Fruit fly (Drosophila melanogaster): ENCODE measurements around the gene Spn85F.

Spn85F gene

dm6 chr3R:9968827-9969675 lies 27.9 kb upstream of the Spn85F start:
- no peak for TF ChIP-seq noc (tag; optimal IDR thresholded peaks at IDR 0.05)

DNA sequence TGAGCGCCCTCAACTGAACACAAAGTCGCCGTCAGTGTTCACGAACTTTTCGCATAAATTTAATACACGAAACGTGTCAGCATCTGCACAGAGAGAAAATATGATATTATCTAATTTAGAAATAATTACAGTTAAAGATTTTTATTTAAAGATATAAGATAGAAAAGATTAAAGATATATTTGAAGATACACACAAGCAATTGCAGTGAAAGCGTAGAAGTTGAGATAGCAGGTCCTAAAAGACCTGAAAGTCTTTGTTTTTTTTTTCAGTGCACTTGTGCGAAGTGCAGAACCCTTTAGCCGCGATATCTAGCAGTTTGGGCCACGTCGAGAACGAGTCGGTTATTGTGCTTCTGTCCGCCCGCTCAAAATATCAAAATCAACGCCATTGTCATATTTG lies 19.5 kb upstream of the Spn85F start:
- no peak for TF ChIP-seq noc (tag; optimal IDR thresholded peaks at IDR 0.05)

- no peak for TF ChIP-seq noc (tag; optimal IDR thresholded peaks at IDR 0.05)
These were observed 18.0 kb upstream of the Spn85F start for dm6 chr3R:9978977-9979376.

DNA sequence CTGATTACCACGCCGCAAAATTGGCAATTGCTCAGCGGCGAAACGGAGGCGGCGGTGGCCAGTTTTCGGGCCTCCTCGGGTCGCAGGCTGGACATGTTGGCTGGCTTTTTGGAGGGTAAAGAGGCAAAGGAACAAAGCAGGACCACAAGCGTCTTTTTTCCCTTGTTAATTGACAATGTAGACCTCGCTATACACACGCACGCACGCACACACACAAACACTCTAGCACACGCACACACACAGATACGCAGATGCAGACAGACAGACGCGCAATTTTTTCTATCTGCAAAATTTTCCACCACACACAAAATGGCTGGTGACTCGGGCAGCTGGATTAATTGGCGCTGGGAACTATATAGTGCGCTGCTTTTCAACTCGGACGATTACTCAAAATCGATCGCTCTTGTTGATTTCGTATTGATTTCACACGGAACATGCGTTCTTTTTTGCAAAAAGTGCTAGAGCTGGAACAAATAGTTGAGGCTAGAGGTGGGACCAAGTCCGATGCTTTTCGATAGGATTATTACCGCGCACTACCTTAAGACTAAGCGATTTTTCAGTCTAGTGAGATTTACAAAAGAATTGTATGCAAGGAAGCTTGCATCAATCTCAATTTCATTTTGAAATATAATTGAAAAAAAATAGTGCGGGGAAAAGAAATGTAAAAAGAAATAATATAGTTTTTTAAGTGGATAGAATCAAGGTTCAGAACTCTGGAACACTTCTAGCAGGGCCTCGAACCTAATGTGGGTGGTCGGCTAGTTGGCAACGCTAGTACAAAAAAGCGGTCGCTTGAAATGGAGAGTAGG lies 11.2 kb upstream of the Spn85F start, which contains the start of gene Art4:
Gene Art4 (minus strand): TSS at position 476 of the 809 bp plus-strand sequence.
- TF ChIP-seq noc (tag; optimal IDR thresholded peaks at IDR 0.05), result no peak

DNA sequence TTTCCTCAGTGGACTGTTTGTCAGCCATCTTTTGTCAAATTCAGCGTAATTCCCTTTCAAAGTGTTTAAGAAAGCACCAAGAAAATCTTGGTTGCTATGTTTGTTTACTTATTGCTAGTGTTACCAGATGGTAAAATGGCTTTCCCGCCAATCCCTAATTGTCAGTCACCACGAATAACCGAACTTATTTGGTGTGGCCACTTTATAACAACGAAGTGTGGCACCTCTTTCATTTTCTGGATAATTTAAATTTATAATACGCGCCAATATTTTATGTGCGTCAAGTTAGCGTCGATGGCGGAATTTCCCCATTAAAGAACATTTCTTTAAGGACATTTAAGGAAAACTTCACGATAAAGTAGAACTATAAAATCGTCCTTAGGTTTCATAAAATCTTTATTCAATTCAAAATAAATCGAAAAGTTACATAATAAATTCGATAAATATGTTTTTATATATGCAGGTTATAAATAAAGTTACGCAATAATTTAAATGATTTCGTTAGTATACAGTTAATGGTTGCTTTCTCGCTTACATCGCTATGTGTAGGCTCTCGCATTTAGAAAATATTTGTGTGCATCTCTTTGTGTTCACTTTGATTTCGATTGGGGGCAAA lies 4.3 kb downstream of the Spn85F start, which contains the start of gene CG5359:
Gene CG5359 (minus strand): TSS at position 103 of the 616 bp plus-strand sequence.
- TF ChIP-seq noc (tag; optimal IDR thresholded peaks at IDR 0.05), result no peak

DNA sequence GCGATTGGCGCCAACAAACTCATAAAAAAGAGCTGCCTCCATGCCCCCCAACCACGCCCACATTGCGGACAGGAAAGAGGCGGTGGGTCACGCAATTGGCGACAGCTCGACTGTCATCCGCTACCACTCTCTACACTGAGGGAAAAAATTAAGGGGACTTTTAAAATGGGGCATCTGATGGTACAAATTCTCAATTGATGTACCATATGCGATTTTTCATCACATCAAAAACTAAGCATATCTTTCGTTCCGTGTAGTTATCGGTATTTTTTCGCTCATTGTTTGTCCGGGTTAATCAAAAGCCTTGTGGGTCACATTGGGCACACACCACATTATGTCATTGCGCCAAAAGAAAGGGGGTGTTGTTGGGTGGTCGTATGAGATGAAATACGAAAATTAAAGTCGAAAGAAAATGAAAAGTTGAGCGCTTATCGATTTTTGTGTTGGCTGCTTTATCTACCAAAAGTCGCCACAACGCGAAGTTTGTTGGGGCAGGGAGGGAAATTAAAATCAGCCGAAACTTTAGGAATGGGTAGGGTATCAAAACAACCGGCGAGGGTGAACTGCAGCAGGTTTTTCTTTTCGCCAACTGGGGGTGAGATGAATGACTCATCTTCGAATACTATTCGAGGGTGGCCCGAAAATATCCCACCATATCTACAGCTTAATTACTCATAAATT lies 27.2 kb downstream of the Spn85F start:
- TF ChIP-seq noc (tag; optimal IDR thresholded peaks at IDR 0.05), result no peak

DNA sequence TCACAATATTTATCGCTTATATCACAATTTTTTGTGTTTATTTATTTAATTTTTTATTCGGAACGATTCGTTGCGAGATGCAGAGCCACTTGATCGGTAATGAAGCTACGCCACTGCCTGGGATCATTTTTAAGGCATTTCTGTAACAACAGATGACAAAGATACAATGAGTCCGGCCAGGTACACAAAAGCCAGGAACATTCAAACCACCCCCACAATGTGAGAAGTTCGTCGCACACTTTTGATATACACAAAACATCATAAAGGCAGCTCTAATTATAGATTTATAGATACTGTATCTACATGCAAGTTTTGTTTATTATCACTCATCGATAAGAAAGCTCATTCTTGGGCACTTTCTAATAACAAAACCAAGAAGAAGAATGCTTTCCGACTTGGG lies 28.1 kb downstream of the Spn85F start, which contains the start of gene CG31407:
Gene CG31407 (minus strand): TSS at position 101 of the 400 bp plus-strand sequence.
- TF ChIP-seq noc (tag; optimal IDR thresholded peaks at IDR 0.05), result no peak

DNA sequence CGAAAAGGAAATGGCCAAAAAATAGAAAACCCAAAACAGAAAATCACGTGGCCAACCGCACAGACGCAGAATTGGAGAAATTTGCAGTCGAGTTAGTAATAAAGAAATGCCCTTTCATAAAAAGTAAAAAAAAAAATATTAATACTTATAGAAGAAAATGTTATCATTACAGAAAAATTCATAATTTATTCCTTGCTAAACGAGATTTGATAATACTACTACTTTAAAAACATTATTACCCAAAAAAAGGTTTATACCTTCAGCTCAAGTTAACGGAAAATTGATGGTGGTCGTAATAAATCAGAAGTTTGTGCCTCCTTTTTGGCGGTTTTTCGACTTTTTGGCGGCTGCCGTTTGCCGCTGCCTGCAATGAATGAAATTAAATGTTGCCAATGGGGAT lies 31.4 kb downstream of the Spn85F start:
- TF ChIP-seq noc (tag; optimal IDR thresholded peaks at IDR 0.05), result no peak

DNA sequence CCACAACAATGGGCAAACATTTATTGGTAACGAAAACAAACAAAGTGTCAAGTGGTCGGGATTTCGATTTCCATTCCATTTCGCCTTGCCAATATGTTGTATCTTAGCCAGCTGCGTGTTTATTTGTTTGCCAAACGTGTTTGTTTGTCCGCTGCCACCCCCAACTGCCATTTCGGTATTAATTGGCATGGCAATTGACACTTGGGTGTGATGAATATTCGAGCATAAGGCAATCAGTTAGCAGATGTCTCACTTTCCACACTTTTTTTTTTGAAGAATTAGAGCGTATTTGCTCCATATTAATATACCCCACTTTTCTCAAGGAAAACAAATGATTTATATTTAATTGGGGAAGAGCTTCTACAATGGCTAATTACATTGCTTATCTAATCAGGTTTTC lies 34.5 kb downstream of the Spn85F start:
- TF ChIP-seq noc (tag; optimal IDR thresholded peaks at IDR 0.05), result no peak

- no peak for TF ChIP-seq noc (tag; optimal IDR thresholded peaks at IDR 0.05)
These were observed 36.2 kb downstream of the Spn85F start for dm6 chr3R:10032951-10033720.

DNA sequence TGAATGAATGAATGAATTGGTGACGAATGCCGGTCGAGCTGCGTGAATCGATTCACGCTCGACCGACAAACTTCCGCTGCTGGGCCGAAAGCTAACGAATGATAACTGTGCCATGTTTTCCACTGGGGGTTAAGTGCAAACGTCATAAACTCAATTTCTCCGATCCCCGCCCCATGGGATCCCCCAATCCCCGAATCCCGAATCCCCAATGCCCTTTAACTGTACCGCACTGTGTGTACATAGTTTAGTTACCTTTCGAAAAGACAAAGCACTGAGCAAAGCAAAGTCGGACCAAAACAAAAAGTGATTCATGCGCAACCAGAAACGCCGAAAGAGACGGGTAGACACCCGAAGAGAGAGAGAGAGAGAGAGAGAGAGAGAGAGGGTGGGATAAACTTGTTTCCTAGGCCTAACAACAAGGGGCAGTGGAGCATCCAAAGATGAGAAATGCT lies 38.1 kb downstream of the Spn85F start:
- TF ChIP-seq noc (tag; optimal IDR thresholded peaks at IDR 0.05), result no peak

dm6 chr3R:10035765-10036164 lies 38.8 kb downstream of the Spn85F start:
- no peak for TF ChIP-seq noc (tag; optimal IDR thresholded peaks at IDR 0.05)

- TF ChIP-seq noc (tag; optimal IDR thresholded peaks at IDR 0.05), result no peak
These were observed 42.2 kb downstream of the Spn85F start for dm6 chr3R:10039188-10039587.

dm6 chr3R:10040505-10040904 lies 43.5 kb downstream of the Spn85F start:
- no peak for TF ChIP-seq noc (tag; optimal IDR thresholded peaks at IDR 0.05)
